Fruit fly (Drosophila melanogaster) whole organism, embryonic: ENCODE results near the gene Larp7.

ENCODE experiments used
- Atf3 ChIP-seq: fragments of 200-800 bp; sonication (Bioruptor generic); optimal IDR thresholded peaks from 3 replicates; lab custom pipeline; 2016; ENCODE audit warnings: missing biosample characterization, missing genetic modification characterization
- CG10654 ChIP-seq: fragments of 200-800 bp; sonication (Bioruptor generic); optimal IDR thresholded peaks from 2 replicates; lab custom pipeline; 2016; ENCODE audit warnings: missing biosample characterization, missing genetic modification characterization
- CG11696 ChIP-seq: fragments of 200-800 bp; sonication (Bioruptor generic); IDR thresholded peaks from 2 replicates; pipeline ENCODE4 v1.3.6; 2022; ENCODE audit warnings: missing biosample characterization, missing genetic modification characterization
- CG11723 ChIP-seq: fragments of 200-800 bp; sonication (Bioruptor generic); optimal IDR thresholded peaks from 2 replicates; lab custom pipeline; 2017; ENCODE audit warnings: missing biosample characterization, mild to moderate bottlenecking, missing genetic modification characterization
- CG12942 ChIP-seq: fragments of 200-800 bp; sonication (Bioruptor generic); optimal IDR thresholded peaks from 3 replicates; lab custom pipeline; 2016; ENCODE audit warnings: missing biosample characterization, missing genetic modification characterization
- CG13424 ChIP-seq: fragments of 200-800 bp; sonication (Bioruptor generic); optimal IDR thresholded peaks from 2 replicates; lab custom pipeline; 2019; ENCODE audit warnings: missing biosample characterization, mild to moderate bottlenecking, missing genetic modification characterization, moderate library complexity
- CG14667 ChIP-seq: fragments of 200-800 bp; sonication (Bioruptor generic); IDR thresholded peaks from 2 replicates; pipeline ENCODE4 v1.3.6; 2022; ENCODE audit warnings: missing biosample characterization, missing genetic modification characterization
- CG1602 ChIP-seq: fragments of 200-800 bp; sonication (Bioruptor generic); optimal IDR thresholded peaks from 3 replicates; lab custom pipeline; 2016; ENCODE audit warnings: missing biosample characterization, missing genetic modification characterization
- CG17568 ChIP-seq: fragments of 200-800 bp; sonication (Bioruptor generic); optimal IDR thresholded peaks from 2 replicates; lab custom pipeline; 2018; ENCODE audit warnings: missing biosample characterization, mild to moderate bottlenecking, missing genetic modification characterization, moderate library complexity
- CG17829 ChIP-seq: fragments of 200-800 bp; optimal IDR thresholded peaks from 2 replicates; lab custom pipeline; 2019; ENCODE audit warnings: missing biosample characterization, mild to moderate bottlenecking, missing genetic modification characterization, moderate library complexity
- CG17912 ChIP-seq: fragments of 200-800 bp; sonication (Bioruptor generic); optimal IDR thresholded peaks from 2 replicates; lab custom pipeline; 2018; ENCODE audit warnings: missing biosample characterization, mild to moderate bottlenecking, missing genetic modification characterization
- CG1792 ChIP-seq: fragments of 200-800 bp; sonication (Bioruptor generic); optimal IDR thresholded peaks from 2 replicates; lab custom pipeline; 2016; ENCODE audit warnings: missing biosample characterization, missing genetic modification characterization
- CG1832 ChIP-seq: fragments of 200-800 bp; sonication (Bioruptor generic); optimal IDR thresholded peaks from 2 replicates; lab custom pipeline; 2017; ENCODE audit warnings: missing biosample characterization, mild to moderate bottlenecking, missing genetic modification characterization, inconsistent platforms
- CG2678 ChIP-seq: fragments of 200-800 bp; sonication (Bioruptor generic); optimal IDR thresholded peaks from 3 replicates; lab custom pipeline; 2019; ENCODE audit warnings: missing biosample characterization, mild to moderate bottlenecking, missing genetic modification characterization, moderate library complexity
- CG31388 ChIP-seq: fragments of 200-800 bp; sonication (Bioruptor generic); optimal IDR thresholded peaks from 2 replicates; lab custom pipeline; 2016; ENCODE audit warnings: missing biosample characterization, missing genetic modification characterization
- CG3163 ChIP-seq: fragments of 200-800 bp; sonication (Bioruptor generic); optimal IDR thresholded peaks from 3 replicates; lab custom pipeline; 2016; ENCODE audit warnings: missing biosample characterization, missing genetic modification characterization
- CG34376 ChIP-seq: fragments of 200-800 bp; sonication (Bioruptor generic); optimal IDR thresholded peaks from 2 replicates; lab custom pipeline; 2018; ENCODE audit warnings: missing biosample characterization, mild to moderate bottlenecking, missing genetic modification characterization
- CG3995 ChIP-seq: fragments of 200-800 bp; sonication (Bioruptor generic); optimal IDR thresholded peaks from 3 replicates; lab custom pipeline; 2016; ENCODE audit warnings: missing biosample characterization, missing genetic modification characterization
- CG4360 ChIP-seq: fragments of 200-800 bp; sonication (Bioruptor generic); IDR thresholded peaks from 2 replicates; pipeline ENCODE4 v1.3.6; 2022; ENCODE audit warnings: missing biosample characterization, missing genetic modification characterization
- CG4404 ChIP-seq: fragments of 200-800 bp; sonication (Bioruptor generic); IDR thresholded peaks from 2 replicates; pipeline ENCODE4 v1.3.6; 2022; ENCODE audit warnings: missing biosample characterization, missing genetic modification characterization
- CG5180 ChIP-seq: fragments of 200-800 bp; sonication (Bioruptor generic); optimal IDR thresholded peaks from 3 replicates; lab custom pipeline; 2017; ENCODE audit warnings: missing biosample characterization, missing genetic modification characterization, mild to moderate bottlenecking, moderate library complexity, missing genetic modification reagents
- CG6683 ChIP-seq: fragments of 200-800 bp; sonication (Bioruptor generic); optimal IDR thresholded peaks from 2 replicates; lab custom pipeline; 2017; ENCODE audit warnings: missing biosample characterization, mild to moderate bottlenecking, missing genetic modification characterization, missing genetic modification reagents
- CG7556 ChIP-seq: fragments of 200-800 bp; sonication (Bioruptor generic); optimal IDR thresholded peaks from 2 replicates; lab custom pipeline; 2017; ENCODE audit warnings: missing biosample characterization, mild to moderate bottlenecking, missing genetic modification characterization
- CG7786 ChIP-seq: fragments of 200-800 bp; sonication (Bioruptor generic); optimal IDR thresholded peaks from 2 replicates; lab custom pipeline; 2016; ENCODE audit warnings: missing biosample characterization, missing genetic modification characterization
- CG8944 ChIP-seq: fragments of 200-800 bp; sonication (Bioruptor generic); optimal IDR thresholded peaks from 3 replicates; lab custom pipeline; 2016; ENCODE audit warnings: missing biosample characterization, missing genetic modification characterization
- CoRest ChIP-seq: fragments of 200-800 bp; sonication (Bioruptor generic); optimal IDR thresholded peaks from 3 replicates; lab custom pipeline; 2018; ENCODE audit warnings: missing biosample characterization, mild to moderate bottlenecking, missing genetic modification characterization, moderate library complexity
- Deaf1 ChIP-seq: fragments of 200-800 bp; optimal IDR thresholded peaks from 3 replicates; lab custom pipeline; 2019; ENCODE audit warnings: missing biosample characterization, mild to moderate bottlenecking, missing genetic modification characterization, moderate library complexity
- Dll ChIP-seq: fragments of 200-800 bp; sonication (Bioruptor generic); IDR thresholded peaks from 4 replicates; pipeline ENCODE4 v1.3.6; 2022; ENCODE audit warnings: missing biosample characterization, missing genetic modification characterization; ENCODE audit not compliant: partially characterized antibody
- Dref ChIP-seq: fragments of 200-800 bp; sonication (Bioruptor generic); IDR thresholded peaks from 2 replicates; pipeline ENCODE4 v1.3.6; 2022; ENCODE audit warnings: missing biosample characterization, missing genetic modification characterization
- E2f1 ChIP-seq: fragments of 200-800 bp; sonication (Bioruptor generic); IDR thresholded peaks from 2 replicates; pipeline ENCODE4 v1.3.6; 2022; ENCODE audit warnings: missing biosample characterization, missing genetic modification characterization
- Ets65A ChIP-seq: fragments of 200-800 bp; sonication (Bioruptor generic); peaks from one replicate; lab custom pipeline; 2016; ENCODE audit warnings: missing biosample characterization, missing genetic modification characterization
- Hr51 ChIP-seq, 2 experiments: fragments of 200-800 bp; sonication (Bioruptor generic); optimal IDR thresholded peaks; 2 replicates in 1 of 2; 3 replicates in 1 of 2; lab custom pipeline; 2016 to 2018; ENCODE audit warnings: missing biosample characterization in 2 of 2, missing genetic modification characterization in 2 of 2, mild to moderate bottlenecking in 1 of 2, moderate library complexity in 1 of 2
- Lhr ChIP-seq: fragments of 200-800 bp; sonication (Bioruptor generic); optimal IDR thresholded peaks from 3 replicates; lab custom pipeline; 2017; ENCODE audit warnings: mild to moderate bottlenecking, missing biosample characterization, missing genetic modification reagents, missing genetic modification characterization
- Optix ChIP-seq: fragments of 200-800 bp; sonication (Bioruptor generic); IDR thresholded peaks from 3 replicates; pipeline ENCODE4 v1.3.6; 2022; ENCODE audit warnings: missing biosample characterization, missing genetic modification characterization
- Rfx ChIP-seq: fragments of 200-800 bp; sonication (Bioruptor generic); IDR thresholded peaks from 2 replicates; pipeline ENCODE4 v1.3.6; 2022; ENCODE audit warnings: missing biosample characterization, missing genetic modification characterization
- danr ChIP-seq: fragments of 200-800 bp; sonication (Bioruptor generic); IDR thresholded peaks from 2 replicates; pipeline ENCODE4 v1.3.6; 2022; ENCODE audit warnings: missing biosample characterization, missing genetic modification characterization
- esg ChIP-seq: fragments of 200-800 bp; sonication (Bioruptor generic); conservative IDR thresholded peaks from 2 replicates; pipeline ENCODE4 v1.3.6; 2022; ENCODE audit warnings: missing biosample characterization, missing genetic modification characterization
- fd96Cb ChIP-seq: fragments of 200-800 bp; sonication (Bioruptor generic); optimal IDR thresholded peaks from 2 replicates; lab custom pipeline; 2018; ENCODE audit warnings: missing biosample characterization, mild to moderate bottlenecking, missing genetic modification characterization, moderate library complexity
- ind ChIP-seq: fragments of 200-800 bp; sonication (Bioruptor generic); optimal IDR thresholded peaks from 3 replicates; lab custom pipeline; 2016; ENCODE audit warnings: missing biosample characterization, missing genetic modification characterization
- kay ChIP-seq: fragments of 200-800 bp; sonication (Bioruptor generic); optimal IDR thresholded peaks from 2 replicates; lab custom pipeline; 2016; ENCODE audit warnings: missing biosample characterization, missing genetic modification characterization
- klu ChIP-seq: fragments of 200-800 bp; sonication (Bioruptor generic); IDR thresholded peaks from 2 replicates; pipeline ENCODE4 v1.3.6; 2022; ENCODE audit warnings: missing biosample characterization, missing genetic modification characterization
- knrl ChIP-seq: fragments of 200-800 bp; sonication (Bioruptor generic); IDR thresholded peaks from 3 replicates; pipeline ENCODE4 v1.3.6; 2022; ENCODE audit warnings: missing biosample characterization, missing genetic modification characterization; ENCODE audit not compliant: partially characterized antibody
- mam ChIP-seq: fragments of 200-800 bp; sonication (Bioruptor generic); optimal IDR thresholded peaks from 3 replicates; lab custom pipeline; 2016; ENCODE audit warnings: missing biosample characterization, missing genetic modification characterization
- pros ChIP-seq: fragments of 200-800 bp; sonication (Bioruptor generic); optimal IDR thresholded peaks from 3 replicates; lab custom pipeline; 2019; ENCODE audit warnings: missing biosample characterization, mild to moderate bottlenecking, missing genetic modification characterization, moderate library complexity
- pzg ChIP-seq: fragments of 200-800 bp; sonication (Bioruptor generic); optimal IDR thresholded peaks from 3 replicates; lab custom pipeline; 2018; ENCODE audit warnings: missing biosample characterization, mild to moderate bottlenecking, missing genetic modification characterization, moderate library complexity
- salm ChIP-seq: fragments of 200-800 bp; sonication (Bioruptor generic); optimal IDR thresholded peaks from 2 replicates; lab custom pipeline; 2018; ENCODE audit warnings: missing biosample characterization, mild to moderate bottlenecking, missing genetic modification characterization
- sim ChIP-seq: fragments of 200-800 bp; sonication (Bioruptor generic); IDR thresholded peaks from 2 replicates; pipeline ENCODE4 v1.3.6; 2022; ENCODE audit warnings: missing biosample characterization, missing genetic modification characterization
- slp2 ChIP-seq: fragments of 200-800 bp; sonication (Bioruptor generic); optimal IDR thresholded peaks from 2 replicates; lab custom pipeline; 2016; ENCODE audit warnings: missing biosample characterization, missing genetic modification characterization
- sr ChIP-seq: fragments of 200-800 bp; sonication (Bioruptor generic); IDR thresholded peaks from 3 replicates; pipeline ENCODE4 v1.3.6; 2022; ENCODE audit warnings: missing biosample characterization, missing genetic modification characterization
- unc-4 ChIP-seq: fragments of 200-800 bp; sonication (Bioruptor generic); IDR thresholded peaks from 2 replicates; pipeline ENCODE4 v1.3.6; 2022; ENCODE audit warnings: missing biosample characterization, missing genetic modification characterization; ENCODE audit not compliant: partially characterized antibody

Gene Larp7

DNA sequence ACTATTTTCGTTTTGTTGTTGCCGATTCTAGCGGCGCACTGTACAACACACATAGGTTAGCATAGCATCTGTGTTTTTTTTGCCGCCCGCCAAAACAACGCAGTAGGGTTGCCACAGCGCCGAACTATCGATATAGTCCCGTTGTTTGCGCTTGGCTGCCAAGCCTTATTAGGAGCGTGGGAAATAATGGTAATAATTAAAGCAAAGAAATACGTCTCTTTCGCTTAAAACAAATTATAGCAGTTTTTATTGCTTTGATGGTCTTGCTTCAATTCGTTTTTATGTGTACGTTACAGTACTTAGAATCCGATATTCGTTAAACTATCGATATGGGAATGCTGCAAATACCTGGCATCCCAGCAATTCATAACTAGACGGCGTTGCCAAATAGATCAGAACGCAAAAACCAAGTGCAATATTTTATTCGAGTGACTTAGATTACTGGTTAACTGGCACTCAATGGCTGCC is at the start of gene Larp7, which contains the start of gene mxc:
Larp7 (plus strand) TSS at position 401 of the 468 bp plus-strand sequence.
mxc (minus strand) TSS at position 51 of the 468 bp plus-strand sequence.
- peak; percentile 43 for TF ChIP-seq CG1792 (GFP tag; lab: Kevin White, UChicago)
- peak; percentile 56 for TF ChIP-seq Dref (GFP tag; lab: Robert Waterston, UW)
- TF ChIP-seq CG11723, result no peak
- TF ChIP-seq CG4360 (GFP tag; lab: Robert Waterston, UW), result 0 out of 2 replicates have a peak, but pooled peaks have one; percentile 32
- peak; percentile 91 for TF ChIP-seq knrl (GFP tag; lab: Robert Waterston, UW)
- TF ChIP-seq pros (GFP tag; lab: Kevin White, UChicago), result no peak
- peak; percentile 59 for TF ChIP-seq CG17829 (tag; lab: Kevin White, UChicago)
- peak; percentile 72 for TF ChIP-seq CG13424 (tag; lab: Kevin White, UChicago)
- TF ChIP-seq CG10654 (GFP tag; lab: Kevin White, UChicago), result peak; percentile 41
- TF ChIP-seq pzg (GFP tag; lab: Kevin White, UChicago), result peak; percentile 65
- TF ChIP-seq Lhr (GFP tag; lab: Kevin White, UChicago), result peak; percentile 25
- TF ChIP-seq CG2678, result no peak
- peak; percentile 4 for TF ChIP-seq CG17912 (GFP tag; lab: Kevin White, UChicago)
- TF ChIP-seq CoRest (tag; lab: Kevin White, UChicago), result peak; percentile 79
- TF ChIP-seq klu (GFP tag; lab: Robert Waterston, UW), result peak; percentile 45; the same call in 1 of the 2 replicates
- TF ChIP-seq E2f1 (GFP tag; lab: Robert Waterston, UW), result peak; percentile 72
- peak; percentile 69 for TF ChIP-seq mam (GFP tag; lab: Kevin White, UChicago)
- no peak for TF ChIP-seq CG1832
- peak; percentile 3 for TF ChIP-seq fd96Cb
- no peak for TF ChIP-seq CG6683 (GFP tag; lab: Kevin White, UChicago)
- TF ChIP-seq CG7556 (GFP tag; lab: Kevin White, UChicago), result no peak
- peak; percentile 93 for TF ChIP-seq Dll (GFP tag; lab: Robert Waterston, UW)
- TF ChIP-seq CG34376 (GFP tag; lab: Kevin White, UChicago), result peak; percentile 38
- TF ChIP-seq danr (GFP tag; lab: Robert Waterston, UW), result peak; percentile 35; the same call in 1 of the 2 replicates
- TF ChIP-seq CG31388 (GFP tag; lab: Kevin White, UChicago), result no peak
- TF ChIP-seq sr (GFP tag; lab: Robert Waterston, UW), result no peak
- peak; percentile 64 for TF ChIP-seq Rfx (GFP tag; lab: Robert Waterston, UW)
- no peak for TF ChIP-seq CG11696 (GFP tag; lab: Robert Waterston, UW)
- peak; percentile 64 for TF ChIP-seq CG8944 (GFP tag; lab: Kevin White, UChicago)
- TF ChIP-seq CG17568 (GFP tag; lab: Kevin White, UChicago), result no peak
- TF ChIP-seq Atf3 (GFP tag; lab: Kevin White, UChicago), result no peak
- peak; percentile 11 for TF ChIP-seq CG3995
- no peak for TF ChIP-seq salm (tag; lab: Kevin White, UChicago)
- peak; percentile 34 for TF ChIP-seq CG1602 (GFP tag; lab: Kevin White, UChicago)
- peak; percentile 92 for TF ChIP-seq unc-4 (GFP tag; lab: Robert Waterston, UW)
- peak; percentile 25 for TF ChIP-seq CG12942 (GFP tag; lab: Kevin White, UChicago)
- TF ChIP-seq Deaf1 (tag; lab: Kevin White, UChicago), result no peak
- peak; percentile 14 for TF ChIP-seq kay (GFP tag; lab: Kevin White, UChicago)
- peak; percentile 40; the same call in 1 of the 2 replicates for TF ChIP-seq esg (GFP tag; lab: Robert Waterston, UW)
- peak; percentile 79 for TF ChIP-seq CG7786
- TF ChIP-seq CG4404, result peak; percentile 68
- no peak for TF ChIP-seq sim (GFP tag; lab: Robert Waterston, UW)
- TF ChIP-seq ind (GFP tag; lab: Kevin White, UChicago), result peak; percentile 69
- TF ChIP-seq slp2, result peak; percentile 57
- TF ChIP-seq CG14667 (GFP tag; lab: Robert Waterston, UW), result 0 out of 2 replicates have a peak, but pooled peaks have one; percentile 6
- TF ChIP-seq Ets65A (GFP tag; lab: Kevin White, UChicago), result peak; percentile 96
- TF ChIP-seq CG3163 (GFP tag; lab: Kevin White, UChicago), result peak; percentile 32
- peak; percentile 32; the same call in 1 of the 3 replicates for TF ChIP-seq Optix (GFP tag; lab: Robert Waterston, UW)
- TF ChIP-seq CG5180 (GFP tag; lab: Kevin White, UChicago), result no peak
- peak in 1 of 2 experiments; percentile 42 for TF ChIP-seq Hr51 (GFP tag; optimal IDR thresholded peaks at IDR 0.05; lab: Kevin White, UChicago)
